Worm (Caenorhabditis elegans) whole organism, L3 larva: Measurements from ENCODE around the gene sgt-1.

ENCODE experiments used
- R02D3.7 ChIP-seq: fragments of 150-350 bp; optimal IDR thresholded peaks from 2 replicates; lab custom pipeline; 2014; ENCODE audit warnings: missing biosample characterization, missing genetic modification characterization
- aly-2 ChIP-seq: fragments of 150-350 bp; optimal IDR thresholded peaks from 2 replicates; lab custom pipeline; 2014; ENCODE audit warnings: missing biosample characterization, missing genetic modification characterization
- ama-1 ChIP-seq: fragments of 150-350 bp; optimal IDR thresholded peaks from 2 replicates; lab custom pipeline; 2018
- ceh-16 ChIP-seq: sonication (generic microtip); optimal IDR thresholded peaks from 2 replicates; lab custom pipeline; 2017; ENCODE audit warnings: missing biosample characterization, missing genetic modification characterization
- ceh-28 ChIP-seq: fragments of 150-350 bp; optimal IDR thresholded peaks from 2 replicates; lab custom pipeline; 2014; ENCODE audit warnings: missing biosample characterization, missing genetic modification reagents, missing genetic modification characterization
- ceh-9 ChIP-seq: sonication (generic microtip); optimal IDR thresholded peaks from 2 replicates; lab custom pipeline; 2018; ENCODE audit warnings: missing biosample characterization, missing genetic modification characterization
- daf-12 ChIP-seq: fragments of 150-350 bp; optimal IDR thresholded peaks from 2 replicates; lab custom pipeline; 2014; ENCODE audit warnings: missing biosample characterization, missing genetic modification reagents, missing genetic modification characterization
- egl-27 ChIP-seq: sonication (generic microtip); optimal IDR thresholded peaks from 4 replicates; lab custom pipeline; 2017; ENCODE audit warnings: missing biosample characterization, missing genetic modification reagents, missing genetic modification characterization
- egl-5 ChIP-seq: fragments of 150-350 bp; optimal IDR thresholded peaks from 2 replicates; lab custom pipeline; 2017; ENCODE audit warnings: missing biosample characterization, missing genetic modification reagents, missing genetic modification characterization, inconsistent platforms
- elt-1 ChIP-seq: fragments of 150-350 bp; optimal IDR thresholded peaks from 2 replicates; lab custom pipeline; 2014; ENCODE audit warnings: missing biosample characterization, missing genetic modification characterization
- elt-2 ChIP-seq: sonication (generic microtip); optimal IDR thresholded peaks from 2 replicates; lab custom pipeline; 2016; ENCODE audit warnings: missing genetic modification reagents, mild to moderate bottlenecking, missing genetic modification characterization, missing compliant biosample characterization
- elt-3 ChIP-seq, 3 experiments: fragments of 150-350 bp in 1 of 3; sonication (generic microtip) in 2 of 3; optimal IDR thresholded peaks; 2 replicates in 2 of 3; 4 replicates in 1 of 3; lab custom pipeline; 2014 to 2017; ENCODE audit warnings: missing biosample characterization in 3 of 3, missing genetic modification characterization in 3 of 3
- eor-1 ChIP-seq, 2 experiments: fragments of 150-350 bp; optimal IDR thresholded peaks; 2 replicates each; lab custom pipeline; 2014 to 2018; ENCODE audit warnings: missing biosample characterization in 2 of 2, missing genetic modification characterization in 2 of 2
- fos-1 ChIP-seq: fragments of 150-350 bp; optimal IDR thresholded peaks from 2 replicates; lab custom pipeline; 2014; ENCODE audit warnings: missing biosample characterization, missing genetic modification characterization
- jun-1 ChIP-seq: fragments of 150-350 bp; optimal IDR thresholded peaks from 2 replicates; lab custom pipeline; 2014; ENCODE audit warnings: missing biosample characterization, missing genetic modification reagents, missing genetic modification characterization
- lin-15B ChIP-seq: fragments of 150-350 bp; optimal IDR thresholded peaks from 2 replicates; lab custom pipeline; 2014; ENCODE audit warnings: missing biosample characterization, missing genetic modification characterization
- lin-39 ChIP-seq: fragments of 150-350 bp; optimal IDR thresholded peaks from 2 replicates; lab custom pipeline; 2018; ENCODE audit warnings: missing biosample characterization, missing genetic modification reagents, missing genetic modification characterization
- lsy-12 ChIP-seq: sonication (generic microtip); optimal IDR thresholded peaks from 2 replicates; lab custom pipeline; 2016; ENCODE audit warnings: mild to moderate bottlenecking, missing genetic modification characterization, missing compliant biosample characterization
- mdl-1 ChIP-seq: fragments of 150-350 bp; optimal IDR thresholded peaks from 2 replicates; lab custom pipeline; 2014; ENCODE audit warnings: missing biosample characterization, missing genetic modification characterization
- mml-1 ChIP-seq: fragments of 150-350 bp; sonication (generic microtip); optimal IDR thresholded peaks from 3 replicates; lab custom pipeline; 2014; ENCODE audit warnings: missing biosample characterization, missing genetic modification characterization
- nfya-1 ChIP-seq: sonication (generic microtip); optimal IDR thresholded peaks from 2 replicates; lab custom pipeline; 2017; ENCODE audit warnings: missing genetic modification characterization, mild to moderate bottlenecking, missing compliant biosample characterization, antibody characterized with exemption, moderate library complexity; ENCODE audit not compliant: insufficient read depth
- nhr-11 ChIP-seq: fragments of 150-350 bp; optimal IDR thresholded peaks from 2 replicates; lab custom pipeline; 2014; ENCODE audit warnings: missing biosample characterization, missing genetic modification characterization
- nhr-23 ChIP-seq: fragments of 150-350 bp; optimal IDR thresholded peaks from 2 replicates; lab custom pipeline; 2014; ENCODE audit warnings: missing biosample characterization, missing genetic modification reagents, missing genetic modification characterization
- nhr-25 ChIP-seq: sonication (generic microtip); optimal IDR thresholded peaks from 2 replicates; lab custom pipeline; 2017; ENCODE audit warnings: missing biosample characterization, missing genetic modification characterization
- nhr-28 ChIP-seq: fragments of 150-350 bp; optimal IDR thresholded peaks from 2 replicates; lab custom pipeline; 2014; ENCODE audit warnings: missing biosample characterization, missing genetic modification characterization
- nhr-43 ChIP-seq: sonication (generic microtip); optimal IDR thresholded peaks from 2 replicates; lab custom pipeline; 2016; ENCODE audit warnings: mild to moderate bottlenecking, missing genetic modification characterization, missing compliant biosample characterization; ENCODE audit not compliant: poor library complexity, severe bottlenecking
- nhr-67 ChIP-seq: fragments of 150-350 bp; optimal IDR thresholded peaks from 2 replicates; lab custom pipeline; 2014; ENCODE audit warnings: missing biosample characterization, missing genetic modification characterization
- pha-4 ChIP-seq: fragments of 150-350 bp; optimal IDR thresholded peaks from 2 replicates; lab custom pipeline; 2014; ENCODE audit warnings: missing biosample characterization, missing genetic modification reagents, missing genetic modification characterization
- pqm-1 ChIP-seq: fragments of 150-350 bp; optimal IDR thresholded peaks from 2 replicates; lab custom pipeline; 2017; ENCODE audit warnings: missing biosample characterization, missing genetic modification characterization, inconsistent platforms
- sea-2 ChIP-seq: fragments of 150-350 bp; sonication (generic microtip); optimal IDR thresholded peaks from 4 replicates; lab custom pipeline; 2014; ENCODE audit warnings: missing biosample characterization, missing genetic modification reagents, missing genetic modification characterization
- skn-1 ChIP-seq: fragments of 150-350 bp; optimal IDR thresholded peaks from 2 replicates; lab custom pipeline; 2014; ENCODE audit warnings: missing biosample characterization, missing genetic modification characterization
- tbx-2 ChIP-seq: sonication (generic microtip); optimal IDR thresholded peaks from 2 replicates; lab custom pipeline; 2016; ENCODE audit warnings: mild to moderate bottlenecking, missing genetic modification characterization, missing compliant biosample characterization
- unc-62 ChIP-seq: fragments of 150-350 bp; sonication (generic microtip); optimal IDR thresholded peaks from 4 replicates; lab custom pipeline; 2014; ENCODE audit warnings: missing biosample characterization, missing genetic modification reagents, missing genetic modification characterization
- zag-1 ChIP-seq: fragments of 150-350 bp; optimal IDR thresholded peaks from 2 replicates; lab custom pipeline; 2014; ENCODE audit warnings: missing biosample characterization, missing genetic modification characterization
- ztf-11 ChIP-seq: fragments of 150-350 bp; optimal IDR thresholded peaks from 2 replicates; lab custom pipeline; 2014; ENCODE audit warnings: missing biosample characterization, missing genetic modification characterization
- ztf-4 ChIP-seq: fragments of 150-350 bp; optimal IDR thresholded peaks from 2 replicates; lab custom pipeline; 2014; ENCODE audit warnings: missing biosample characterization, missing genetic modification characterization

The sgt-1 gene

ce11 chrII:4941541-4942206, 38.1 kb upstream of the sgt-1 start, which contains the start of gene ZK546.19:
Gene ZK546.19 (plus strand): TSS chrII:4941726.
- TF ChIP-seq elt-1 (tag; lab: Kevin White, UChicago) (peak; percentile 95), ztf-4 (no peak), pha-4 (tag; lab: Kevin White, UChicago) (peak; percentile 59), ceh-16 (no peak), nfya-1 (tag; lab: Kevin White, UChicago) (peak; percentile 23), nhr-43 (tag; lab: Kevin White, UChicago) (no peak), nhr-11 (tag; lab: Kevin White, UChicago) (no peak), ztf-11 (tag; lab: Kevin White, UChicago) (no peak), elt-2 (peak; percentile 71), nhr-23 (peak; percentile 28), ama-1 (peak; percentile 24)

ce11 chrII:4941050-4941449, 37.5 kb upstream of the sgt-1 start, which contains the start of gene cblc-1:
Gene cblc-1 (minus strand): TSS chrII:4941150.
- TF ChIP-seq nhr-67 (tag; lab: Kevin White, UChicago) (no peak), R02D3.7 (tag; lab: Kevin White, UChicago) (no peak), elt-2 (no peak), pha-4 (tag; lab: Kevin White, UChicago) (no peak), zag-1 (tag; lab: Kevin White, UChicago) (no peak), tbx-2 (tag; lab: Kevin White, UChicago) (no peak)

ce11 chrII:4937743-4938142, 34.1 kb upstream of the sgt-1 start, which contains the start of gene ZK546.4:
Gene ZK546.4 (plus strand): TSS chrII:4938043.
- TF ChIP-seq nhr-67 (tag; lab: Kevin White, UChicago), result no peak
- no peak for TF ChIP-seq egl-27
- no peak for TF ChIP-seq ama-1
- TF ChIP-seq pha-4 (tag; lab: Kevin White, UChicago), result no peak
- no peak for TF ChIP-seq ceh-9
- no peak for TF ChIP-seq mml-1 (tag; lab: Kevin White, UChicago)
- TF ChIP-seq nhr-28 (tag; lab: Kevin White, UChicago), result no peak
- TF ChIP-seq mdl-1 (tag; lab: Kevin White, UChicago), result no peak
- TF ChIP-seq nhr-11 (tag; lab: Kevin White, UChicago), result no peak
- TF ChIP-seq jun-1 (tag; lab: Kevin White, UChicago), result no peak
- no peak for TF ChIP-seq ceh-28 (tag; lab: Kevin White, UChicago)
- no peak for TF ChIP-seq zag-1 (tag; lab: Kevin White, UChicago)
- no peak for TF ChIP-seq aly-2 (tag; lab: Kevin White, UChicago)
- no peak for TF ChIP-seq tbx-2 (tag; lab: Kevin White, UChicago)
- TF ChIP-seq egl-5 (tag; lab: Kevin White, UChicago), result no peak
- no peak for TF ChIP-seq ztf-4
- TF ChIP-seq elt-3 (tag; optimal IDR thresholded peaks at IDR 0.05; lab: Kevin White, UChicago), result no peak
- no peak for TF ChIP-seq lin-15B
- TF ChIP-seq sea-2 (GFP tag; lab: Kevin White, UChicago), result no peak
- TF ChIP-seq nhr-25 (tag; lab: Kevin White, UChicago), result no peak
- TF ChIP-seq, all 47 proteins: peak for 0

ce11 chrII:4935518-4935917, 31.9 kb upstream of the sgt-1 start, which contains the start of gene ZK546.5:
Gene ZK546.5 (plus strand): TSS chrII:4935818.
- TF ChIP-seq nhr-43 (tag; lab: Kevin White, UChicago), result no peak
- peak; percentile 1 for TF ChIP-seq lin-15B
- TF ChIP-seq pqm-1 (tag; lab: Kevin White, UChicago), result no peak
- TF ChIP-seq nfya-1 (tag; lab: Kevin White, UChicago), result peak; percentile 36
- TF ChIP-seq nhr-25 (tag; lab: Kevin White, UChicago), result no peak

- no peak for TF ChIP-seq ceh-16
- no peak for TF ChIP-seq zag-1 (tag; lab: Kevin White, UChicago)
- TF ChIP-seq elt-2, result no peak
- TF ChIP-seq mml-1 (tag; lab: Kevin White, UChicago), result no peak
- no peak for TF ChIP-seq pqm-1 (tag; lab: Kevin White, UChicago)
- TF ChIP-seq daf-12 (tag; lab: Kevin White, UChicago), result no peak
- no peak for TF ChIP-seq unc-62 (GFP tag; lab: Kevin White, UChicago)
- TF ChIP-seq jun-1 (tag; lab: Kevin White, UChicago), result no peak
- TF ChIP-seq ceh-28 (tag; lab: Kevin White, UChicago), result no peak
- no peak for TF ChIP-seq eor-1 (tag; optimal IDR thresholded peaks at IDR 0.05; lab: Kevin White, UChicago)
- no peak for TF ChIP-seq elt-1 (tag; lab: Kevin White, UChicago)
- TF ChIP-seq skn-1 (tag; lab: Kevin White, UChicago), result no peak
- no peak for TF ChIP-seq ztf-4
- TF ChIP-seq nhr-25 (tag; lab: Kevin White, UChicago), result no peak
- TF ChIP-seq aly-2 (tag; lab: Kevin White, UChicago), result no peak
- TF ChIP-seq ama-1, result no peak
- no peak for TF ChIP-seq lin-39 (tag; lab: Kevin White, UChicago)
- no peak for TF ChIP-seq fos-1
- TF ChIP-seq lsy-12 (tag; lab: Kevin White, UChicago), result no peak
Observed at ce11 chrII:4934954-4935353, 31.4 kb upstream of the sgt-1 start, which contains the start of gene gst-30. Gene gst-30 (minus strand): TSS chrII:4935054.
